Worm (Caenorhabditis elegans): ENCODE data around the gene sre-31.

DNA sequence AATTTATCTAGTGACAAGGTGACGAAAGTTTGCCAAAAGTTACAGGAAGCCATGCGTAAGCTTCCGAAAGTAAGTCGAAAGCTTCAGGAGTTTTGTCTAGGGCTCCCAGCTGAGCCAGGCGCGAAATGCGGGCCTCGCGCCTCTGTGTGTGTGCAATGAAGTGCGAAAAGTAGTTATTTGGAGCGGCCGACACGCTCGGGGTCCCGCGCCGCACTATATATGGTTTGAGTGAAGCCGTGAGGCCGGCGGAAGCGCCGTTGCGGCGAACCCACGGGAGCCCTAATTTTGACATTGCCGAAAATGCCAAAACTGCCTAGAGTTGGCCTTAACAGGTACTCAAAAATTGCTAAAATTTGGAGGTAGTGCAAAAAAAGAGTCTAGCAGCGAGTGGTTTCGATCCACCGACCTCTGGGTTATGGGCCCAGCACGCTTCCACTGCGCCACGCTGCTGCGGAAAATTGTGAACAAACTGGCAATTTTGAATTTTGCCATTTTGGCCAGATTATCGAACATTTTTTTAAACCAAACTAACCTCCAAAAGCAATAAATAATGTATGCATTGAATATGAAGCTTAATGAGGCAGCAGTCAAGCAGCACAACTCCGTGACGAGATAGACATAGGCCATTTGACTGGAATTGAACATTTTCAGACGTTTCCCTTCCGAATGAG is 26.7 kb upstream of the sre-31 start:
- TF ChIP-seq ceh-48 (tag; optimal IDR thresholded peaks at IDR 0.05) (no peak), ama-1 (optimal IDR thresholded peaks at IDR 0.05) (no peak), eyg-1 (tag; optimal IDR thresholded peaks at IDR 0.05) (no peak), elt-4 (tag; optimal IDR thresholded peaks at IDR 0.05) (no peak), ceh-9 (tag; optimal IDR thresholded peaks at IDR 0.05) (no peak), nfya-1 (tag; optimal IDR thresholded peaks at IDR 0.05) (no peak), tbx-2 (tag; optimal IDR thresholded peaks at IDR 0.05) (no peak), hlh-8 (tag; optimal IDR thresholded peaks at IDR 0.05) (no peak), tbx-7 (tag; optimal IDR thresholded peaks at IDR 0.05) (no peak)

All from whole organism, late embryonic.